Worm (Caenorhabditis elegans) whole organism, young adult: Measurements from ENCODE around the gene srab-24.

Experiments
- B0019.2 ChIP-seq: fragments of 200-800 bp; sonication (Bioruptor generic); conservative IDR thresholded peaks from 2 replicates; pipeline ENCODE4 v1.3.6; 2022; ENCODE audit warnings: missing genetic modification reagents, missing genetic modification characterization, missing compliant biosample characterization
- B0261.1 ChIP-seq: sonication (generic microtip); optimal IDR thresholded peaks from 2 replicates; lab custom pipeline; 2016; ENCODE audit warnings: mild to moderate bottlenecking, missing genetic modification characterization, moderate library complexity, missing compliant biosample characterization
- B0336.3 ChIP-seq: fragments of 200-800 bp; sonication (Bioruptor generic); IDR thresholded peaks from 2 replicates; pipeline ENCODE4 v1.3.6; 2022; ENCODE audit warnings: missing genetic modification characterization, missing compliant biosample characterization
- C17E4.6 ChIP-seq: fragments of 200-800 bp; sonication (Bioruptor generic); IDR thresholded peaks from 2 replicates; pipeline ENCODE4 v1.3.6; 2022; ENCODE audit warnings: missing genetic modification reagents, missing genetic modification characterization, missing compliant biosample characterization
- F23B12.7 ChIP-seq: sonication (generic microtip); optimal IDR thresholded peaks from 2 replicates; lab custom pipeline; 2017; ENCODE audit warnings: missing genetic modification characterization, mild to moderate bottlenecking, missing compliant biosample characterization, antibody characterized with exemption, moderate library complexity; ENCODE audit not compliant: insufficient read depth
- F33H1.4 ChIP-seq: fragments of 200-800 bp; sonication (Bioruptor generic); IDR thresholded peaks from 2 replicates; pipeline ENCODE4 v1.3.6; 2022; ENCODE audit warnings: missing genetic modification reagents, missing genetic modification characterization, missing compliant biosample characterization
- F52B5.7 ChIP-seq: sonication (generic microtip); optimal IDR thresholded peaks from 2 replicates; lab custom pipeline; 2016; ENCODE audit warnings: mild to moderate bottlenecking, missing genetic modification characterization, missing compliant biosample characterization
- K11D2.4 ChIP-seq: fragments of 200-800 bp; sonication (Bioruptor generic); IDR thresholded peaks from 2 replicates; pipeline ENCODE4 v1.3.6; 2022; ENCODE audit warnings: missing genetic modification reagents, missing genetic modification characterization, missing compliant biosample characterization
- T07F8.4 ChIP-seq: sonication (generic microtip); optimal IDR thresholded peaks from 2 replicates; lab custom pipeline; 2016; ENCODE audit warnings: mild to moderate bottlenecking, missing genetic modification characterization, moderate library complexity, missing compliant biosample characterization
- Y53F4B.3 ChIP-seq: fragments of 200-800 bp; sonication (Bioruptor generic); IDR thresholded peaks from 2 replicates; pipeline ENCODE4 v1.3.6; 2022; ENCODE audit warnings: missing genetic modification reagents, missing genetic modification characterization, missing compliant biosample characterization
- ama-1 ChIP-seq, 3 experiments: fragments of 150-350 bp in 1 of 3; sonication (generic microtip) in 2 of 3; optimal IDR thresholded peaks; 2 replicates each; lab custom pipeline; 2014 to 2018; ENCODE audit warnings: missing biosample characterization in 2 of 3, missing genetic modification characterization in 2 of 3, missing genetic modification reagents in 2 of 3
- aptf-3 ChIP-seq: fragments of 200-800 bp; sonication (Bioruptor generic); IDR thresholded peaks from 2 replicates; pipeline ENCODE4 v1.3.6; 2022; ENCODE audit warnings: missing genetic modification characterization, missing compliant biosample characterization
- athp-1 ChIP-seq: sonication (generic microtip); optimal IDR thresholded peaks from 2 replicates; lab custom pipeline; 2017; ENCODE audit warnings: mild to moderate bottlenecking, missing genetic modification characterization, missing compliant biosample characterization
- ccch-3 ChIP-seq: fragments of 200-800 bp; sonication (Bioruptor generic); optimal IDR thresholded peaks from 2 replicates; lab custom pipeline; 2018; ENCODE audit warnings: mild to moderate bottlenecking, missing genetic modification characterization, missing compliant biosample characterization
- ceh-40 ChIP-seq: fragments of 200-800 bp; sonication (Bioruptor generic); IDR thresholded peaks from 2 replicates; pipeline ENCODE4 v1.3.6; 2022; ENCODE audit warnings: missing genetic modification characterization, missing compliant biosample characterization
- ceh-79 ChIP-seq: sonication (generic microtip); optimal IDR thresholded peaks from 2 replicates; lab custom pipeline; 2017; ENCODE audit warnings: mild to moderate bottlenecking, missing genetic modification characterization, missing compliant biosample characterization
- chd-7 ChIP-seq: sonication (generic microtip); optimal IDR thresholded peaks from 2 replicates; lab custom pipeline; 2016; ENCODE audit warnings: mild to moderate bottlenecking, missing genetic modification characterization, moderate library complexity, missing compliant biosample characterization
- dpl-1 ChIP-seq: fragments of 150-350 bp; optimal IDR thresholded peaks from 2 replicates; lab custom pipeline; 2014; ENCODE audit warnings: missing biosample characterization, missing genetic modification reagents, missing genetic modification characterization
- efl-1 ChIP-seq: fragments of 150-350 bp; optimal IDR thresholded peaks from 2 replicates; lab custom pipeline; 2014; ENCODE audit warnings: missing biosample characterization, missing genetic modification reagents, missing genetic modification characterization
- egl-18 ChIP-seq: fragments of 200-800 bp; sonication (Bioruptor generic); IDR thresholded peaks from 2 replicates; pipeline ENCODE4 v1.3.6; 2022; ENCODE audit warnings: missing genetic modification reagents, missing genetic modification characterization, missing compliant biosample characterization
- egl-44 ChIP-seq: fragments of 200-800 bp; sonication (Bioruptor generic); IDR thresholded peaks from 2 replicates; pipeline ENCODE4 v1.3.6; 2022; ENCODE audit warnings: missing genetic modification reagents, missing genetic modification characterization, missing compliant biosample characterization
- egrh-3 ChIP-seq: fragments of 200-800 bp; sonication (Bioruptor generic); IDR thresholded peaks from 2 replicates; pipeline ENCODE4 v1.3.6; 2022; ENCODE audit warnings: missing genetic modification reagents, missing genetic modification characterization, missing compliant biosample characterization
- ekl-4 ChIP-seq: fragments of 200-800 bp; sonication (Bioruptor generic); IDR thresholded peaks from 2 replicates; pipeline ENCODE4 v1.3.6; 2022; ENCODE audit warnings: missing genetic modification reagents, missing genetic modification characterization, missing compliant biosample characterization
- ets-4 ChIP-seq: fragments of 200-800 bp; sonication (Bioruptor generic); optimal IDR thresholded peaks from 2 replicates; lab custom pipeline; 2018; ENCODE audit warnings: mild to moderate bottlenecking, missing genetic modification characterization, missing compliant biosample characterization
- fkh-3 ChIP-seq: sonication (generic microtip); optimal IDR thresholded peaks from 2 replicates; lab custom pipeline; 2016; ENCODE audit warnings: mild to moderate bottlenecking, missing genetic modification characterization, missing compliant biosample characterization
- gei-17 ChIP-seq: fragments of 200-800 bp; sonication (Bioruptor generic); optimal IDR thresholded peaks from 2 replicates; lab custom pipeline; 2018; ENCODE audit warnings: mild to moderate bottlenecking, missing genetic modification characterization, missing compliant biosample characterization
- him-1 ChIP-seq: sonication (generic microtip); optimal IDR thresholded peaks from 2 replicates; lab custom pipeline; 2016; ENCODE audit warnings: missing genotype, missing genetic modification reagents, missing genetic modification characterization, missing compliant biosample characterization
- hmg-1.2 ChIP-seq: fragments of 200-800 bp; sonication (Bioruptor generic); IDR thresholded peaks from 2 replicates; pipeline ENCODE4 v1.3.6; 2022; ENCODE audit warnings: missing genetic modification reagents, missing genetic modification characterization, missing compliant biosample characterization
- let-526 ChIP-seq: fragments of 200-800 bp; sonication (Bioruptor generic); IDR thresholded peaks from 2 replicates; pipeline ENCODE4 v1.3.6; 2022; ENCODE audit warnings: missing genetic modification reagents, missing genetic modification characterization, missing compliant biosample characterization
- lin-54 ChIP-seq: fragments of 200-800 bp; sonication (Bioruptor generic); optimal IDR thresholded peaks from 2 replicates; lab custom pipeline; 2018; ENCODE audit warnings: mild to moderate bottlenecking, missing genetic modification characterization, missing compliant biosample characterization
- lsl-1 ChIP-seq: fragments of 200-800 bp; sonication (Bioruptor generic); optimal IDR thresholded peaks from 2 replicates; lab custom pipeline; 2018; ENCODE audit warnings: mild to moderate bottlenecking, missing genetic modification characterization, moderate library complexity, missing compliant biosample characterization
- madf-10 ChIP-seq: sonication (generic microtip); optimal IDR thresholded peaks from 2 replicates; lab custom pipeline; 2016; ENCODE audit warnings: mild to moderate bottlenecking, missing genetic modification characterization, missing compliant biosample characterization
- mel-28 ChIP-seq: sonication (generic microtip); optimal IDR thresholded peaks from 2 replicates; lab custom pipeline; 2016; ENCODE audit warnings: borderline replicate concordance, mild to moderate bottlenecking, missing genetic modification characterization, missing compliant biosample characterization
- mes-4 ChIP-seq: sonication (generic microtip); optimal IDR thresholded peaks from 2 replicates; lab custom pipeline; 2016; ENCODE audit warnings: missing genotype, missing genetic modification characterization, missing compliant biosample characterization
- nfyb-1 ChIP-seq: fragments of 200-800 bp; sonication (Bioruptor generic); IDR thresholded peaks from 2 replicates; pipeline ENCODE4 v1.3.6; 2022; ENCODE audit warnings: missing genetic modification reagents, missing genetic modification characterization, missing compliant biosample characterization
- nhr-90 ChIP-seq: sonication (generic microtip); optimal IDR thresholded peaks from 2 replicates; lab custom pipeline; 2016; ENCODE audit warnings: missing genotype, mild to moderate bottlenecking, missing genetic modification characterization, missing compliant biosample characterization
- rcor-1 ChIP-seq: fragments of 200-800 bp; sonication (Bioruptor generic); IDR thresholded peaks from 2 replicates; pipeline ENCODE4 v1.3.6; 2022; ENCODE audit warnings: missing genetic modification reagents, missing genetic modification characterization, missing compliant biosample characterization
- rec-8 ChIP-seq, 2 experiments: sonication (generic microtip); optimal IDR thresholded peaks; 2 replicates each; lab custom pipeline; 2016; ENCODE audit warnings: mild to moderate bottlenecking in 2 of 2, missing genetic modification characterization in 2 of 2, missing genetic modification reagents in 2 of 2, missing genotype in 2 of 2, missing biosample characterization in 1 of 2, missing compliant biosample characterization in 1 of 2, moderate library complexity in 1 of 2
- sdz-38 ChIP-seq: sonication (generic microtip); optimal IDR thresholded peaks from 2 replicates; lab custom pipeline; 2016; ENCODE audit warnings: missing genotype, missing genetic modification characterization, missing compliant biosample characterization
- sea-2 ChIP-seq: fragments of 200-800 bp; sonication (Bioruptor generic); IDR thresholded peaks from 2 replicates; pipeline ENCODE4 v1.3.6; 2022; ENCODE audit warnings: missing genetic modification characterization, missing compliant biosample characterization
- snpc-1.1 ChIP-seq: sonication (generic microtip); optimal IDR thresholded peaks from 2 replicates; lab custom pipeline; 2017; ENCODE audit warnings: missing genetic modification characterization, mild to moderate bottlenecking, missing compliant biosample characterization, antibody characterized with exemption, moderate library complexity, missing genotype, missing genetic modification reagents; ENCODE audit not compliant: insufficient read depth
- snpc-1.3 ChIP-seq: sonication (generic microtip); optimal IDR thresholded peaks from 2 replicates; lab custom pipeline; 2017; ENCODE audit warnings: missing genetic modification characterization, mild to moderate bottlenecking, missing compliant biosample characterization, antibody characterized with exemption, moderate library complexity, missing genotype, missing genetic modification reagents; ENCODE audit not compliant: insufficient read depth
- somi-1 ChIP-seq: fragments of 200-800 bp; sonication (Bioruptor generic); optimal IDR thresholded peaks from 2 replicates; lab custom pipeline; 2018; ENCODE audit warnings: mild to moderate bottlenecking, missing genetic modification characterization, missing compliant biosample characterization
- tbp1 ChIP-seq: fragments of 200-800 bp; sonication (Bioruptor generic); optimal IDR thresholded peaks from 2 replicates; lab custom pipeline; 2018; ENCODE audit warnings: mild to moderate bottlenecking, missing genetic modification characterization, missing compliant biosample characterization
- tlf-1 ChIP-seq: fragments of 200-800 bp; sonication (Bioruptor generic); optimal IDR thresholded peaks from 2 replicates; lab custom pipeline; 2018; ENCODE audit warnings: mild to moderate bottlenecking, missing genetic modification characterization, missing compliant biosample characterization
- ztf-18 ChIP-seq: sonication (generic microtip); optimal IDR thresholded peaks from 2 replicates; lab custom pipeline; 2016; ENCODE audit warnings: missing genotype, mild to moderate bottlenecking, missing genetic modification characterization, missing compliant biosample characterization
- ztf-25 ChIP-seq: fragments of 200-800 bp; sonication (Bioruptor generic); IDR thresholded peaks from 2 replicates; pipeline ENCODE4 v1.3.6; 2022; ENCODE audit warnings: missing genetic modification reagents, missing genetic modification characterization, missing compliant biosample characterization
- ztf-3 ChIP-seq: fragments of 200-800 bp; sonication (Bioruptor generic); optimal IDR thresholded peaks from 2 replicates; lab custom pipeline; 2018; ENCODE audit warnings: mild to moderate bottlenecking, missing genetic modification characterization, missing compliant biosample characterization

Gene srab-24

DNA sequence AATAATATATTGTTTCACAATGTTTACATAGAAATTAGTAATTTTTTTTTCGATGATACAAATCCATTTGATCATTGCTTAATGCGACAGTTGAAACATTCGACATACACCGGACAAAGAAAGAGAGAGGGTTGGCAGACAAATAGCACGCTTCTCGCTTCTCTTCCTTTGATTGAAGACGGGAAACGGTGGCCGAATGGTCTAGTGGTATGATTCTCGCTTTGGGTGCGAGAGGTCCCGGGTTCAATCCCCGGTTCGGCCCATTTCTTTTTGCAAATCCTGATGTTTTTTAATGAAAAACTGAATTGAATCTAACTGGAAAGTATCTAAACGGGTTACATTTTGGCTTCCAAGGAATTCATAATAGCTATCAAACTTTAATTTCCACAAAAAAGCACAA, 25.1 kb downstream of the srab-24 start (continued):
- TF ChIP-seq somi-1 (GFP tag; lab: Kevin White, UChicago) (peak; percentile 16), K11D2.4 (GFP tag; lab: Robert Waterston, UW) (peak; percentile 51; the same call in 1 of the 2 replicates), egrh-3 (GFP tag; lab: Robert Waterston, UW) (0 out of 2 replicates have a peak, but pooled peaks have one; percentile 37), ama-1 (optimal IDR thresholded peaks at IDR 0.05; lab: Kevin White, UChicago) (no peak), ama-1 (GFP tag; optimal IDR thresholded peaks at IDR 0.05; lab: Kevin White, UChicago) (peak; percentile 33 to 86), nfyb-1 (peak; percentile 77), lin-54 (peak; percentile 67), let-526 (GFP tag; lab: Robert Waterston, UW) (0 out of 2 replicates have a peak, but pooled peaks have one; percentile 46), hmg-1.2 (GFP tag; lab: Robert Waterston, UW) (peak; percentile 71), mel-28 (tag; lab: Kevin White, UChicago) (no peak), ekl-4 (GFP tag; lab: Robert Waterston, UW) (peak; percentile 74), rcor-1 (GFP tag; lab: Robert Waterston, UW) (peak; percentile 88), ztf-25 (GFP tag; lab: Robert Waterston, UW) (peak; percentile 96), gei-17 (no peak), egl-44 (peak; percentile 67; the same call in 1 of the 2 replicates), him-1 (tag; lab: Kevin White, UChicago) (peak; percentile 88), F52B5.7 (tag; lab: Kevin White, UChicago) (peak; percentile 44), B0336.3 (GFP tag; lab: Robert Waterston, UW) (no peak; the same call in 1 of the 2 replicates), ceh-79 (tag; lab: Kevin White, UChicago) (no peak), ztf-3 (GFP tag; lab: Kevin White, UChicago) (no peak), athp-1 (tag; lab: Kevin White, UChicago) (peak; percentile 23), madf-10 (tag; lab: Kevin White, UChicago) (peak; percentile 33), ets-4 (GFP tag; lab: Kevin White, UChicago) (no peak), F23B12.7 (tag; lab: Kevin White, UChicago) (peak; percentile 78), snpc-1.3 (tag; lab: Kevin White, UChicago) (peak; percentile 88), lsl-1 (peak; percentile 49), mes-4 (peak; percentile 45), ccch-3 (GFP tag; lab: Kevin White, UChicago) (no peak), C17E4.6 (GFP tag; lab: Robert Waterston, UW) (no peak), ceh-40 (GFP tag; lab: Robert Waterston, UW) (0 out of 2 replicates have a peak, but pooled peaks have one; percentile 70), sea-2 (no peak), dpl-1 (GFP tag; lab: Kevin White, UChicago) (no peak), T07F8.4 (peak; percentile 74), tlf-1 (GFP tag; lab: Kevin White, UChicago) (peak; percentile 27), chd-7 (tag; lab: Kevin White, UChicago) (peak; percentile 24), egl-18 (GFP tag; lab: Robert Waterston, UW) (no peak), F33H1.4 (peak; percentile 58), nhr-90 (tag; lab: Kevin White, UChicago) (peak; percentile 91), B0019.2 (GFP tag; lab: Robert Waterston, UW) (0 out of 2 replicates have a peak, but pooled peaks have one; percentile 40), fkh-3 (tag; lab: Kevin White, UChicago) (no peak), snpc-1.1 (peak; percentile 69), B0261.1 (tag; lab: Kevin White, UChicago) (peak; percentile 85), aptf-3 (GFP tag; lab: Robert Waterston, UW) (0 out of 2 replicates have a peak, but pooled peaks have one; percentile 55), rec-8 (tag; optimal IDR thresholded peaks at IDR 0.05; lab: Kevin White, UChicago) (peak; percentile 37 to 61), efl-1 (GFP tag; lab: Kevin White, UChicago) (no peak), Y53F4B.3 (0 out of 2 replicates have a peak, but pooled peaks have one; percentile 16), ztf-18 (tag; lab: Kevin White, UChicago) (peak; percentile 88), sdz-38 (tag; lab: Kevin White, UChicago) (no peak), tbp1 (GFP tag; lab: Kevin White, UChicago) (peak; percentile 99)
